Worm (Caenorhabditis elegans) whole organism, late embryonic: ENCODE data around the gene Y73B6BL.289.
"Not testable (repeated sequence)": the region's sequence is repeated elsewhere in the genome, so short reads cannot be mapped to it uniquely, and the experiment has no call there.

ENCODE experiments used
- ama-1 ChIP-seq: fragments of 150-350 bp; optimal IDR thresholded peaks from 2 replicates; lab custom pipeline; 2014
- ceh-19 ChIP-seq: fragments of 200-800 bp; sonication (Bioruptor generic); optimal IDR thresholded peaks from 2 replicates; lab custom pipeline; 2018; ENCODE audit warnings: mild to moderate bottlenecking, missing genetic modification characterization, missing compliant biosample characterization
- ceh-9 ChIP-seq: sonication (generic microtip); optimal IDR thresholded peaks from 2 replicates; lab custom pipeline; 2016; ENCODE audit warnings: mild to moderate bottlenecking, missing genetic modification characterization, inconsistent platforms, missing compliant biosample characterization
- fkh-10 ChIP-seq: fragments of 150-350 bp; optimal IDR thresholded peaks from 2 replicates; lab custom pipeline; 2014; ENCODE audit warnings: missing biosample characterization, missing genetic modification reagents, missing genetic modification characterization
- hlh-30 ChIP-seq: sonication (generic microtip); optimal IDR thresholded peaks from 2 replicates; lab custom pipeline; 2017; ENCODE audit warnings: antibody characterized with exemption, missing genetic modification characterization, missing compliant biosample characterization; ENCODE audit not compliant: insufficient read depth
- odd-2 ChIP-seq: sonication (generic microtip); optimal IDR thresholded peaks from 2 replicates; lab custom pipeline; 2017; ENCODE audit warnings: antibody characterized with exemption, mild to moderate bottlenecking, missing genetic modification characterization, missing compliant biosample characterization
- pros-1 ChIP-seq: fragments of 150-350 bp; optimal IDR thresholded peaks from 2 replicates; lab custom pipeline; 2014; ENCODE audit warnings: missing biosample characterization, missing genetic modification reagents, missing genetic modification characterization
- sox-4 ChIP-seq: sonication (generic microtip); optimal IDR thresholded peaks from 2 replicates; lab custom pipeline; 2017; ENCODE audit warnings: mild to moderate bottlenecking, missing genetic modification characterization, inconsistent platforms, missing compliant biosample characterization
- tbx-2 ChIP-seq: sonication (generic microtip); optimal IDR thresholded peaks from 2 replicates; lab custom pipeline; 2016; ENCODE audit warnings: missing genetic modification characterization, missing compliant biosample characterization

ce11 chrIV:6317357-6317756 is 30.0 kb upstream of the Y73B6BL.289 start, which contains the start of gene Y73B6BL.12:
- not testable (repeated sequence) for TF ChIP-seq hlh-30; ama-1; tbx-2 (tag; lab: Kevin White, UChicago); fkh-10 (GFP tag; lab: Kevin White, UChicago); ceh-19 (GFP tag; lab: Kevin White, UChicago); sox-4 (tag; lab: Kevin White, UChicago); pros-1; odd-2 (tag; lab: Kevin White, UChicago); ceh-9 (tag; lab: Kevin White, UChicago)
